Worm (Caenorhabditis elegans): ENCODE data around the gene K11H3.3.

DNA sequence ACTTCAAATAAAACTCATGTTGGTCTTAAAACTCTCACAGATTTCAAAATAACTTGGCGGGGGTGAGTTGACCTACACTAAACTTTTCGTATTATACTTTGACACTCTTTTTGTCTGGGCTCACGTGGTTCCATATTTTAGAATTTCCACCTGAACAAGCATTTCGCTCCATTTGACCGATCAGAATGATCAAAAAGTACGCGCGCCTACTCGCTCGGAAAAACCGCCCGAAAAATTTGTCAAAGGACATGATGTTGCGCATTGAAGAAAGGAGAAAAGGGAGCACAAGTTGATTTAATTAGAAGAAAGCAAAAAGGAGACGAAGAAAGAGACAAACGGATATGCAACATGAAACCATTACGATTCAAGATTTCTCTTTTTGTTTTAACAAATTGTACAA is 34.7 kb downstream of the K11H3.3 start:
- TF ChIP-seq unc-62 (GFP tag; optimal IDR thresholded peaks at IDR 0.05): no peak
- no peak for TF ChIP-seq tbx-8 (GFP tag; optimal IDR thresholded peaks at IDR 0.05)
- TF ChIP-seq blmp-1 (tag; optimal IDR thresholded peaks at IDR 0.05): no peak
- no peak for TF ChIP-seq sptf-1 (tag; optimal IDR thresholded peaks at IDR 0.05)
- TF ChIP-seq mep-1 (tag; optimal IDR thresholded peaks at IDR 0.05): no peak
- no peak for TF ChIP-seq snpc-4 (tag; optimal IDR thresholded peaks at IDR 0.05)

Data from whole organism, mixed stage, embryonic.